Worm (Caenorhabditis elegans): Measurements from ENCODE around the gene C36A4.10.
"Not testable (repeated sequence)": the region's sequence is repeated elsewhere in the genome, so short reads cannot be mapped to it uniquely, and the experiment has no call there.

The C36A4.10 gene

DNA sequence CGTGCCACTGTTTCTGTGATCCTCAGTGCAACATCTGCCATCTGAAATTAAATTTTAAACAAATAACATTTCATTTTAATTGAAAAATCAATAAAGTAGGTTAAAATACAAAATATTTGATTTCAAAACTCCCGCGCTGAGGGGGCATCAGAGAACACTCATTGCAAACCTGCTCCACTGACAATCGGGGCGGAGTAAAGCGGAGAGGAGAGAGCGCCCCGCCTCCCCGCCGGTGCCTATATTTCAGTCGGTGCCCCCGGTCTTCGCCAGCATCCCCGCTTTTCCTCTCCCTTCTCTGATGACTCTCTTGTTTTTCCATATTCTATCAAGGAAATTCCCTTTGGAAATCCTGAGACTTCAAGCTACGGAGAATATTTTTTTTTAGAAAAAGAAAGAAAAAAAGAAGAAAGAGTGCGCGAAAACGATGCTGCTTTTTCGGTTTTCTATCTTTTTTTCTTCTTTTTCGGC lies 31.7 kb upstream of the C36A4.10 start, which contains the start of gene brc-1 (continued):
- TF ChIP-seq nhr-48 (tag; optimal IDR thresholded peaks at IDR 0.05): peak; percentile 62

ce11 chrIII:3858003-3858402 lies 26.7 kb upstream of the C36A4.10 start:
- TF ChIP-seq dmd-6 (GFP tag; IDR thresholded peaks at IDR 0.05): peak; percentile 69
- not testable (repeated sequence) for TF ChIP-seq daf-16 (GFP tag; optimal IDR thresholded peaks at IDR 0.05)
- peak; percentile 91 for TF ChIP-seq daf-16 (tag; optimal IDR thresholded peaks at IDR 0.05)
- TF ChIP-seq dve-1 (tag; optimal IDR thresholded peaks at IDR 0.05; ENCODE audit: insufficient read depth): peak; percentile 46
- TF ChIP-seq mxl-2 (GFP tag; conservative IDR thresholded peaks at IDR 0.05): 0 out of 2 replicates have a peak, but pooled peaks have one; percentile 22
- TF ChIP-seq nhr-28 (tag; optimal IDR thresholded peaks at IDR 0.05): peak; percentile 8
- 0 out of 2 replicates have a peak, but pooled peaks have one; percentile 30 for TF ChIP-seq php-3 (GFP tag; IDR thresholded peaks at IDR 0.05)
- peak; percentile 40 for TF ChIP-seq hlh-11 (tag; optimal IDR thresholded peaks at IDR 0.05)
- TF ChIP-seq lsy-2 (tag; optimal IDR thresholded peaks at IDR 0.05): peak in 1 of 2 experiments; percentile 30

- peak; percentile 33 for TF ChIP-seq hlh-11 (tag; optimal IDR thresholded peaks at IDR 0.05)
- TF ChIP-seq zfp-3 (GFP tag; conservative IDR thresholded peaks at IDR 0.05): peak; percentile 95
- peak; percentile 50 for TF ChIP-seq rbr-2 (tag; optimal IDR thresholded peaks at IDR 0.05)
- TF ChIP-seq madf-5 (GFP tag; IDR thresholded peaks at IDR 0.05): peak in 1 of 2 experiments; percentile 67; a peak in 1 of 4 replicates
- TF ChIP-seq php-3 (GFP tag; IDR thresholded peaks at IDR 0.05): 0 out of 2 replicates have a peak, but pooled peaks have one; percentile 45
- peak; percentile 86 for TF ChIP-seq ceh-20 (GFP tag; IDR thresholded peaks at IDR 0.05)
- TF ChIP-seq D1046.2 (GFP tag; IDR thresholded peaks at IDR 0.05): peak; percentile 92
- TF ChIP-seq lin-38 (GFP tag; IDR thresholded peaks at IDR 0.05): peak; percentile 91
- TF ChIP-seq hif-1 (tag; optimal IDR thresholded peaks at IDR 0.05): peak in 1 of 2 experiments; percentile 21
- peak; percentile 67 to 94 for TF ChIP-seq lsy-2 (tag; optimal IDR thresholded peaks at IDR 0.05)
- peak; percentile 82 for TF ChIP-seq ctbp-1 (GFP tag; IDR thresholded peaks at IDR 0.05)
- peak; percentile 68 for TF ChIP-seq pha-4 (GFP tag; IDR thresholded peaks at IDR 0.05)
- TF ChIP-seq pha-4 (tag; optimal IDR thresholded peaks at IDR 0.05): not testable (repeated sequence)
- peak; percentile 80 for TF ChIP-seq madf-9 (GFP tag; conservative IDR thresholded peaks at IDR 0.05)
- TF ChIP-seq tag-97 (GFP tag; IDR thresholded peaks at IDR 0.05): 0 out of 2 replicates have a peak, but pooled peaks have one; percentile 38
- TF ChIP-seq mxl-2 (GFP tag; conservative IDR thresholded peaks at IDR 0.05): 0 out of 2 replicates have a peak, but pooled peaks have one; percentile 15
- TF ChIP-seq egl-43 (GFP tag; IDR thresholded peaks at IDR 0.05): 0 out of 2 replicates have a peak, but pooled peaks have one; percentile 38
- TF ChIP-seq lin-29 (GFP tag; IDR thresholded peaks at IDR 0.05): peak; percentile 72
- peak; percentile 85 for TF ChIP-seq T26A8.4 (GFP tag; IDR thresholded peaks at IDR 0.05)
- TF ChIP-seq Y48G9A.11 (GFP tag; IDR thresholded peaks at IDR 0.05): peak; percentile 60; the same call in 1 of the 2 replicates
- TF ChIP-seq saeg-2 (GFP tag; IDR thresholded peaks at IDR 0.05): 0 out of 2 replicates have a peak, but pooled peaks have one; percentile 23
- peak; percentile 87 for TF ChIP-seq mdt-29 (GFP tag; IDR thresholded peaks at IDR 0.05)
- TF ChIP-seq hmg-1.1 (GFP tag; IDR thresholded peaks at IDR 0.05): peak; percentile 88
- peak; percentile 92 for TF ChIP-seq dmd-6 (GFP tag; IDR thresholded peaks at IDR 0.05)
- TF ChIP-seq vab-7 (GFP tag; IDR thresholded peaks at IDR 0.05): peak; percentile 85
- TF ChIP-seq T20F7.1 (GFP tag; optimal IDR thresholded peaks at IDR 0.05): peak; percentile 69
- peak; percentile 94 for TF ChIP-seq ZK337.2 (GFP tag; IDR thresholded peaks at IDR 0.05)
- peak; percentile 90; the same call in 1 of the 2 replicates for TF ChIP-seq nhr-42 (GFP tag; IDR thresholded peaks at IDR 0.05)
- TF ChIP-seq ceh-44 (GFP tag; IDR thresholded peaks at IDR 0.05): peak; percentile 73; the same call in 1 of the 2 replicates
- peak; percentile 7 for TF ChIP-seq dpl-1 (GFP tag; optimal IDR thresholded peaks at IDR 0.05)
- TF ChIP-seq dmd-9 (GFP tag; IDR thresholded peaks at IDR 0.05): peak; percentile 98
- TF ChIP-seq mes-2 (tag; optimal IDR thresholded peaks at IDR 0.05; ENCODE audit: poor library complexity, severe bottlenecking): peak; percentile 20
- peak; percentile 88 for TF ChIP-seq tra-1 (GFP tag; IDR thresholded peaks at IDR 0.05)
Measured at ce11 chrIII:3857007-3857406, 25.7 kb upstream of the C36A4.10 start.
